Worm (Caenorhabditis elegans) whole organism, L4 larva: ENCODE results near the gene fbxb-85.

Experiments used
- lsy-2 ChIP-seq, 2 experiments: fragments of 150-350 bp in 1 of 2; sonication (generic microtip) in 1 of 2; optimal IDR thresholded peaks; 2 replicates each; lab custom pipeline; 2014 to 2017; ENCODE audit warnings: missing biosample characterization in 2 of 2, missing genetic modification characterization in 2 of 2
- nhr-102 ChIP-seq: sonication (generic microtip); optimal IDR thresholded peaks from 2 replicates; lab custom pipeline; 2016; ENCODE audit warnings: mild to moderate bottlenecking, missing genetic modification characterization, moderate library complexity, missing compliant biosample characterization
- nhr-11 ChIP-seq: fragments of 150-350 bp; optimal IDR thresholded peaks from 2 replicates; lab custom pipeline; 2014; ENCODE audit warnings: missing biosample characterization, missing genetic modification characterization
- unc-130 ChIP-seq: sonication (generic microtip); optimal IDR thresholded peaks from 2 replicates; lab custom pipeline; 2016; ENCODE audit warnings: missing genetic modification reagents, missing genetic modification characterization, missing compliant biosample characterization

- TF ChIP-seq unc-130 (GFP tag; lab: Kevin White, UChicago) (no peak), nhr-11 (tag; lab: Kevin White, UChicago) (no peak), nhr-102 (tag; lab: Kevin White, UChicago) (no peak), lsy-2 (tag; optimal IDR thresholded peaks at IDR 0.05; lab: Kevin White, UChicago) (no peak)
Observed at ce11 chrIII:10832636-10833035, 16.1 kb downstream of the fbxb-85 start, which contains the start of gene sbsp-1.
